Worm (Caenorhabditis elegans): ENCODE measurements around the gene srw-133.

Gene srw-133

DNA sequence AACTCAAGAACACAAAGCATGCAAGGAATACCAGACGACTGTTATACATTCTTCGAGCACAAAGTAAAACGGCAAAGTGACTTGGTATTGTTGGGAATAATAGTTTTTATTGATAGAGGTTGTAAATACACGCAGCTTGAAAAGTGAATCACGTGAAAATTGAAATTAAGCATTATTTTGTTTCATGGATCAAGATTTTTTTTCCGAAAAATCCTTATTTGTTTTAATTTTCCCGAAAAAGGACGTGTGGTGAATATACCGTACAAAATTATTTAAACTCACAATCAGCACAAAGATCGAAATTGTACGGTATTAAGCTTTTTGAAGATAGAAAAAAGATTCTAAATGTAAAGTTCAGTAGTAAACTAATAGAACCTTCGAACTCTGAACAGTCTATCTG lies 4.7 kb downstream of the srw-133 start, which contains the start of gene clc-18:
clc-18 (minus strand) TSS at position 101 of the 400 bp plus-strand sequence.
- TF ChIP-seq ztf-22 (GFP tag; optimal IDR thresholded peaks at IDR 0.05) (no peak), efl-1 (GFP tag; optimal IDR thresholded peaks at IDR 0.05) (no peak), attf-6 (GFP tag; IDR thresholded peaks at IDR 0.05) (no peak), hlh-26 (GFP tag; conservative IDR thresholded peaks at IDR 0.05) (no peak), ZK185.1 (tag; optimal IDR thresholded peaks at IDR 0.05; ENCODE audit: poor library complexity, severe bottlenecking) (no peak), atf-7 (tag; optimal IDR thresholded peaks at IDR 0.05) (no peak), snpc-4 (GFP tag; optimal IDR thresholded peaks at IDR 0.05) (no peak), snpc-4 (tag; optimal IDR thresholded peaks at IDR 0.05) (no peak), sdz-38 (tag; optimal IDR thresholded peaks at IDR 0.05) (no peak), rec-8 (tag; optimal IDR thresholded peaks at IDR 0.05) (no peak), nhr-80 (tag; optimal IDR thresholded peaks at IDR 0.05) (no peak), rcor-1 (GFP tag; IDR thresholded peaks at IDR 0.05) (no peak), nhr-179 (tag; optimal IDR thresholded peaks at IDR 0.05) (no peak), F57A8.1 (GFP tag; optimal IDR thresholded peaks at IDR 0.05) (no peak), madf-8 (GFP tag; conservative IDR thresholded peaks at IDR 0.05) (no peak), rpc-1 (optimal IDR thresholded peaks at IDR 0.05) (no peak), rpc-1 (tag; optimal IDR thresholded peaks at IDR 0.05) (no peak), F10E7.11 (tag; optimal IDR thresholded peaks at IDR 0.05) (no peak), F52B5.7 (tag; optimal IDR thresholded peaks at IDR 0.05) (no peak), Y67H2A.10 (GFP tag; conservative IDR thresholded peaks at IDR 0.05) (no peak), T07F8.4 (tag; optimal IDR thresholded peaks at IDR 0.05) (no peak)

- no peak for TF ChIP-seq K12H6.12 (tag; optimal IDR thresholded peaks at IDR 0.05)
Observed at ce11 chrV:4106688-4107087, 7.8 kb downstream of the srw-133 start.

ce11 chrV:4104298-4104697 lies 10.2 kb downstream of the srw-133 start, which contains the start of gene srj-39:
Gene srj-39, plus strand, starts transcription at chrV:4104598.
- TF ChIP-seq ekl-4 (GFP tag; IDR thresholded peaks at IDR 0.05) = no peak

DNA sequence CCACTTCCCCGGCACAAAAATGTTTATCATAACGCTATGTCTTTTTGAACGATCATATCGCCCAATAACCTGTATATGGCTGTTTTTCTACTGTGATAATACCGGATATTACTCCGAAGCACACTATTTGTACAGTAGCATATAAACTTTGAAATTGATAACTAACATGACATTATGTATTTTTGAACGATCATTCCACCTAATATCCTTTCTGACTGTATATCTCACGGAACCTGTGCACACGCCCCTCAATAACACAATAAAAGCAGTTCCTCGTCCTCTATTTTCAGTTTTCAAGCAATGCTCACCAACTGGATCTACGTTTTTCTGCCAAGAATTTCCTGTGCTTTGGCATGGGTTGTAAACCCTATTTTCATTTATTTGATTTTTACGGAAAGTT lies 13.0 kb downstream of the srw-133 start, which contains the start of gene srj-40:
srj-40 (plus strand) TSS at position 301 of the 400 bp plus-strand sequence.
- TF ChIP-seq ceh-58 (GFP tag; IDR thresholded peaks at IDR 0.05) (no peak), ztf-22 (GFP tag; optimal IDR thresholded peaks at IDR 0.05) (no peak), lir-1 (GFP tag; conservative IDR thresholded peaks at IDR 0.05) (no peak), F55B11.4 (tag; optimal IDR thresholded peaks at IDR 0.05; ENCODE audit: borderline replicate concordance, insufficient read depth) (no peak), F37B4.10 (GFP tag; IDR thresholded peaks at IDR 0.05) (no peak), unc-62 (GFP tag; optimal IDR thresholded peaks at IDR 0.05) (no peak), madf-3 (GFP tag; IDR thresholded peaks at IDR 0.05) (no peak), B0019.2 (GFP tag; conservative IDR thresholded peaks at IDR 0.05) (no peak), xnd-1 (tag; optimal IDR thresholded peaks at IDR 0.05) (no peak), lsl-1 (GFP tag; optimal IDR thresholded peaks at IDR 0.05) (no peak), somi-1 (GFP tag; optimal IDR thresholded peaks at IDR 0.05) (no peak), tlf-1 (GFP tag; optimal IDR thresholded peaks at IDR 0.05) (no peak)

ce11 chrV:4094740-4095139 lies 19.8 kb downstream of the srw-133 start, which contains the start of gene nhr-181:
Gene nhr-181, plus strand, starts transcription at chrV:4095040.
- TF ChIP-seq ztf-3 (GFP tag; optimal IDR thresholded peaks at IDR 0.05) = no peak

All from whole organism, young adult.